Worm (Caenorhabditis elegans): ENCODE results near the gene F32A5.8.

F32A5.8 gene

DNA sequence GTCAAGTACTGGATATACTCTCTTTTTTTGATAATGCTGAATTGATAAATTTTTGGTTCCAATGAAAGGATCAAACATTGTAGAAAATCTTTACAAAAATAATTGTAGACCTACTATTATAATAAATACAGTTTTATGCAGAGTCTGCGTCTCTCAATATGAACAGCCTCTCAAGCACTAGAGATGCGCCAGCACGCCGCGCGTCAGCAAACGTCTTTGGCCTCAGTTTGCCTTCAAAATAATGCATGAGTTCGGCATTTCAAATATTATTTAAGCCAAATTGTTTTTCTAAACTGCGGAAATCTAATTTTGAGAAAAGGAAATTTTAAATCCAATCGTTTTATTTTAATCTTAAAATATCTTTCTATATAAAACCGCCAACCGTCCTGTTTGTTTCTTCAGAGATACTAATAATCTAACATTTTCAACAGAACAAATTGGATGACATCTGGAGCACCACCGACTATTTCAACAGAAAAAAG is 45.8 kb downstream of the F32A5.8 start, which contains the start of gene cul-4 (continued):
- TF ChIP-seq repo-1 (tag; optimal IDR thresholded peaks at IDR 0.05), result peak; percentile 12
- peak in 2 of 3 experiments; percentile 25 to 59 for TF ChIP-seq lin-35 (GFP tag; optimal IDR thresholded peaks at IDR 0.05)
- no peak for TF ChIP-seq sptf-2 (GFP tag; optimal IDR thresholded peaks at IDR 0.05)
- TF ChIP-seq gei-17 (GFP tag; optimal IDR thresholded peaks at IDR 0.05), result no peak
- TF ChIP-seq F37B4.10 (GFP tag; IDR thresholded peaks at IDR 0.05), result no peak
- TF ChIP-seq egrh-3 (GFP tag; IDR thresholded peaks at IDR 0.05), result no peak
- TF ChIP-seq attf-3 (GFP tag; conservative IDR thresholded peaks at IDR 0.05), result peak; percentile 71
- TF ChIP-seq F22D6.2 (tag; optimal IDR thresholded peaks at IDR 0.05), result no peak
- no peak for TF ChIP-seq B0035.1 (tag; optimal IDR thresholded peaks at IDR 0.05)
- TF ChIP-seq pbrm-1 (GFP tag; IDR thresholded peaks at IDR 0.05), result peak; percentile 86
- TF ChIP-seq efl-1 (GFP tag; optimal IDR thresholded peaks at IDR 0.05), result peak; percentile 63
- TF ChIP-seq bed-2 (GFP tag; IDR thresholded peaks at IDR 0.05), result no peak
- TF ChIP-seq F57C9.4 (tag; optimal IDR thresholded peaks at IDR 0.05), result no peak
- TF ChIP-seq ztf-25 (GFP tag; IDR thresholded peaks at IDR 0.05), result no peak
- peak; percentile 69 for TF ChIP-seq nfyb-1 (GFP tag; IDR thresholded peaks at IDR 0.05)
- TF ChIP-seq mel-28 (tag; optimal IDR thresholded peaks at IDR 0.05; ENCODE audit: borderline replicate concordance), result no peak
- no peak for TF ChIP-seq C17E4.6 (GFP tag; IDR thresholded peaks at IDR 0.05)
- TF ChIP-seq rpc-1 (optimal IDR thresholded peaks at IDR 0.05), result no peak
- no peak for TF ChIP-seq rpc-1 (tag; optimal IDR thresholded peaks at IDR 0.05)
- peak; percentile 0 for TF ChIP-seq die-1 (tag; optimal IDR thresholded peaks at IDR 0.05)
- no peak for TF ChIP-seq ztf-26 (tag; optimal IDR thresholded peaks at IDR 0.05)
- TF ChIP-seq nhr-27 (tag; optimal IDR thresholded peaks at IDR 0.05), result no peak
- TF ChIP-seq tbp1 (GFP tag; optimal IDR thresholded peaks at IDR 0.05), result peak; percentile 68
- 0 out of 2 replicates have a peak, but pooled peaks have one; percentile 51 for TF ChIP-seq hmg-20 (GFP tag; IDR thresholded peaks at IDR 0.05)
- no peak for TF ChIP-seq F52B5.7 (tag; optimal IDR thresholded peaks at IDR 0.05)
- TF ChIP-seq atf-7 (tag; optimal IDR thresholded peaks at IDR 0.05), result no peak
- no peak for TF ChIP-seq pha-4 (tag; optimal IDR thresholded peaks at IDR 0.05)
- no peak for TF ChIP-seq F57A8.1 (GFP tag; optimal IDR thresholded peaks at IDR 0.05)
- TF ChIP-seq fkh-3 (tag; optimal IDR thresholded peaks at IDR 0.05), result no peak
- TF ChIP-seq attf-5 (GFP tag; optimal IDR thresholded peaks at IDR 0.05), result peak; percentile 50
- peak; percentile 79 for TF ChIP-seq snpc-1.1 (tag; optimal IDR thresholded peaks at IDR 0.05; ENCODE audit: insufficient read depth)
- TF ChIP-seq sdz-38 (tag; optimal IDR thresholded peaks at IDR 0.05), result no peak
- TF ChIP-seq ceh-40 (GFP tag; IDR thresholded peaks at IDR 0.05), result no peak
- no peak for TF ChIP-seq nfya-1 (tag; optimal IDR thresholded peaks at IDR 0.05; ENCODE audit: borderline replicate concordance, insufficient read depth)
- TF ChIP-seq ceh-100 (GFP tag; IDR thresholded peaks at IDR 0.05), result peak; percentile 74
- peak; percentile 80 for TF ChIP-seq ceh-91 (GFP tag; IDR thresholded peaks at IDR 0.05)
- no peak for TF ChIP-seq nhr-179 (tag; optimal IDR thresholded peaks at IDR 0.05)
- no peak for TF ChIP-seq ccch-3 (GFP tag; optimal IDR thresholded peaks at IDR 0.05)
- TF ChIP-seq zfh-2 (GFP tag; conservative IDR thresholded peaks at IDR 0.05), result no peak
- TF ChIP-seq lin-40 (tag; optimal IDR thresholded peaks at IDR 0.05), result no peak
- TF ChIP-seq rec-8 (tag; optimal IDR thresholded peaks at IDR 0.05), result no peak
- TF ChIP-seq ceh-27 (GFP tag; optimal IDR thresholded peaks at IDR 0.05), result peak; percentile 23
- TF ChIP-seq nfya-2 (GFP tag; IDR thresholded peaks at IDR 0.05), result no peak
- no peak for TF ChIP-seq egl-44 (GFP tag; IDR thresholded peaks at IDR 0.05)
- no peak for TF ChIP-seq ama-1 (optimal IDR thresholded peaks at IDR 0.05)
- TF ChIP-seq ama-1 (GFP tag; optimal IDR thresholded peaks at IDR 0.05), result no peak
- TF ChIP-seq F55B11.4 (tag; optimal IDR thresholded peaks at IDR 0.05; ENCODE audit: borderline replicate concordance, insufficient read depth), result no peak
- TF ChIP-seq xnd-1 (tag; optimal IDR thresholded peaks at IDR 0.05), result peak; percentile 97
- peak; percentile 88 for TF ChIP-seq rcor-1 (GFP tag; IDR thresholded peaks at IDR 0.05)
- peak; percentile 22 for TF ChIP-seq nhr-80 (tag; optimal IDR thresholded peaks at IDR 0.05)

Measured in whole organism, young adult.